Fruit fly (Drosophila melanogaster) whole organism: ENCODE results near the gene Phf5a.

Source experiments
- CG8478 ChIP-seq: fragments of >200 bp; optimal IDR thresholded peaks from 2 replicates; lab custom pipeline; 2018; ENCODE audit warnings: inconsistent platforms
- Dll ChIP-seq: fragments of >200 bp; optimal IDR thresholded peaks from 2 replicates; lab custom pipeline; 2017
- EcR ChIP-seq, 2 experiments: fragments of >200 bp; optimal IDR thresholded peaks; 2 replicates each; lab custom pipeline; 2017; ENCODE audit warnings: missing biosample characterization in 2 of 2, missing genetic modification characterization in 2 of 2, missing genetic modification reagents in 2 of 2
- pan ChIP-seq: fragments of >200 bp; optimal IDR thresholded peaks from 2 replicates; lab custom pipeline; 2017

DNA sequence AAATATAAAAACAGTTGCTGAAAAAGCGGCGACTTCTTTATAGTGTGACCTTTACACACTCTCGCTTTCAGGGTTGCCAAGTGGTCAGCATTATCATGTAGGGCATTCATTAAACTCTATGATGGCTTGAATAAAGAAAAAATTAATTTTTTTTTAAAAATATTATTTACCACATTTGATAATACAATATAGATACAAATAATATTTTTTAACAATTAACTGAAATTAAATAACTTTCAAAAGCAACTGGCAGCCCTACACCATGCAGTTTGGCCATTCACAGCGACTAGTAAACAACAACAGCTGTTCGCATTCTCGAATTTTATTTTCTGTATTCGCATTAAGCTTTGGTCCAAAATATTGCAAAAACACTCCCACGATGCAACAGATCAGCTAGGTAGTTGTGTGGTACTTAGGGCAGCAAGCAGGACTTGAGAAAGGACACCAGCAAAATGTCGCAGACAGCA is at the start of gene Phf5a, which contains the start of gene CG31638:
- no peak for TF ChIP-seq CG8478 (lab: Kevin White, UChicago)
- no peak for TF ChIP-seq Dll (lab: Kevin White, UChicago)
- no peak for TF ChIP-seq pan
- TF ChIP-seq EcR (GFP tag; optimal IDR thresholded peaks at IDR 0.05; lab: Kevin White, UChicago) = no peak
